Fruit fly (Drosophila melanogaster) whole organism, larva: ENCODE data around the gene CG43245.

ENCODE experiments used
- noc ChIP-seq: fragments of 200-800 bp; sonication (Bioruptor generic); optimal IDR thresholded peaks from 3 replicates; lab custom pipeline; 2019; ENCODE audit warnings: missing biosample characterization, mild to moderate bottlenecking, missing genetic modification characterization, moderate library complexity

CG43245 gene

DNA sequence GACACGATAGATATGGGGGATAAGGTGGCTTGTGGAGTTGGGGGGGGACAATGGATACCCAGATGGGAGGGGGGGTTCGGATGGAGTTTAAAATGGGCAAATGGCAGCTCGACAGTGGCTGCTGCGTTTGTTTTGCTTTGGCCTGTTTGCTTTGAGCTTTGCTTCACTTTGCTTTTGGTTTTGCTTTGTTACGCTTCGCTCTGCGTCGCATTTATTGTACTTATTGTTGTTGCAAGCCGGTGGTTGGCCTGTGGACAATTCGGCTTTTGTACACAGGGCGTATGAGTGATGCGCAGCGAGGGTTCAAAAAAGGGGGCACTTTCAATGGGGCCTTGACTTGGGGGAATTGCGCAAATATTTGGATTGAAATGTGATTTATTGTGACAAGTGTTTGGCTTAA, 30.6 kb upstream of the CG43245 start:
- TF ChIP-seq noc: no peak

- no peak for TF ChIP-seq noc
Observed at dm6 chr3L:10742225-10742624, 29.5 kb upstream of the CG43245 start.

DNA sequence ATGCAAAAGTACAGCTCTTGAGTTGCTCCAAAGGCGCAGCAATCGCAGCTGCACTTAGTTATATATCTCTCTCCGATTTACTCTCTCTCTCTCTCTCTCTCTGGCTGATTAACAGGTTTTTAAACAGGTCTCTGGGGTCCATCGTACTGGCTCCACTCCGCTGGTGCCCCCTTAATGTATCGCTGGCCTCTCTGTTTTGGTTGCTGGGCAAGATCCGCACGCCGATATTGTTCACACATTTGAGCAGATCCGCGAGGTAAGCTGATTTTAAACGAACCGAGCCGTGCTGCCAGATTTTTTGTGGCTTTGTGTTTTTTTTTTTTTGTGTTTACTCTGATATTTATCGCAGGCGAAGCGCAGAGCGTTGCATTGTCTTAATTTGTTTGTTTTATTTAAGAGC, 28.9 kb upstream of the CG43245 start:
- TF ChIP-seq noc: no peak

dm6 chr3L:10745547-10746189, 26.1 kb upstream of the CG43245 start:
- no peak for TF ChIP-seq noc

DNA sequence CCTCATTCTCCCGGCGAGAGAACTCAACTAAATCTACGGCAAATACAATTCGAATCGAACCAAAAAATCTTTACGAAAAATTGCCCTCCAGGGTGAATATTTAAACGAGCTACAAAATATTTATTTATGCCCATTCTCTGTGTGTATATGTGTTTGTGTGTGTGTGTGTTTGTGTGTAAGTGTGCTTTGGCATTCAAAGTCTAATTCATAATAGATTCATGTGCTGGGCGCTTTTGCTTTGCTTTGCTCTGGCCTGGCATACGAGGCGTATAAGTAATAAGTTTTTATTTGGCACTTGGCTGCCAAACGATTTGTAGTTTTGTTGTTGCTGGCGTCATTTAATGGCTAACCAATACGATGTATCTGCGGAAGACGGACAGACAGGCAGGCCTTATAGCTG, 24.3 kb upstream of the CG43245 start:
- no peak for TF ChIP-seq noc

dm6 chr3L:10750668-10751067, 21.1 kb upstream of the CG43245 start:
- TF ChIP-seq noc: no peak

DNA sequence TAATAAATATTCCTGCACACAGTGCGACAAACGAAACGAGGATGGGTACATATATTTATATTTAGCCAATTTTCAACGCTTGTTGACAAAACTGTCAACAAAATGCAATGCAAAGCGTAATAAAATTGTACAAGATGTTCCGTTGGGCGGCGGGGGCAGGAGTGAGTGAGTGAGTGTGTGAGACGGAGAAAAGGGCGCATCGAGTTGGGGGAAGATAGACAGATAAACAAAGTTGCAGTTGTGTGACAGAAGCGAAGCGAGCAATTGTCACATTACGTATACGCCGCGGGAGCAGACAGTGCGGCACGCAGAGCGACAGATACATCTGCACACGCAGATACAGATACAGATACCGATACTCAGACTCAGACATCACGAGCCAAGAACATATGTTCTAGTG, 20.4 kb upstream of the CG43245 start:
- no peak for TF ChIP-seq noc

DNA sequence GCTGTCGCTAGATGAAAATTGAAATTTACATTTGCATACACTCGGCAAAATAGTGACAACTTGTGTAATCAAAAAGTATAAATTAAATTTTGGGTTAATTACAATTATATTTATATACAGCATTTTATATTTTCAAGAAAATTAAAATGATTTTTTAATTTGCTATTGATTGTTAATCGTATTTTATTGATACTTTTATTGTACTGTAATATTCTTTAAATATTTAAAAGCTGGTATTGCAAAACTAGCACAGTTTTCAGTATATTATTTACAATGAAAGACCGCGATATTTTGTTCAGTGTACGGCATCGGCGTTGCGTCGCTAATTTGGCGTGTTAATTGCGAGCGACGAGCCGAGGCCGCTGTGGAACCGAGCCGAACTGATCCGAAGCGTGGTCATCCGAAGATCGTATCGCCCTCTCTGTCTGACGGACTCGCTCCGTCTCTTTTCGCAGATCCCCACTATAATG, 19.1 kb upstream of the CG43245 start:
- peak; percentile 97 for TF ChIP-seq noc

DNA sequence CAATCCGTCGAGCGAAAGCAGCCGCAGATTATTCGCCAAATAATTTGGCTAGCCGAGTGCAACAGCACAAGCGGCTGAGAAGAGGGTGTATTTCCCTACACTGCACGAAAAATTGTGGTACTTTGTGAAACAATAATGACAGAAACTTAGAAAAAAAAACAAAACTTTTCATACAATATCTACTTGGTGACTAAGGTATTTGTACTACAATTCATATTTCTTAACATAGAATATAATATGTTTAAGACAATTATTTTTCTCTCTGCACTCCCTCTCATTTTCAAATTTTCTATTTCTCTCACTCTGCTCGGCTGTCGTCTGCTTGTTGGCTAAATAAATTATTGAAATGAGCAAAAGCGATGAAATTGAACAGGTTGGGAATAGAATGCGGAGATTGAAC, 15.6 kb upstream of the CG43245 start:
- no peak for TF ChIP-seq noc

- no peak for TF ChIP-seq noc
Observed at dm6 chr3L:10756919-10757318, 14.8 kb upstream of the CG43245 start.

- no peak for TF ChIP-seq noc
Observed at dm6 chr3L:10757605-10758004, 14.1 kb upstream of the CG43245 start.

dm6 chr3L:10759793-10760651, 11.7 kb upstream of the CG43245 start:
- TF ChIP-seq noc: peak; percentile 64

DNA sequence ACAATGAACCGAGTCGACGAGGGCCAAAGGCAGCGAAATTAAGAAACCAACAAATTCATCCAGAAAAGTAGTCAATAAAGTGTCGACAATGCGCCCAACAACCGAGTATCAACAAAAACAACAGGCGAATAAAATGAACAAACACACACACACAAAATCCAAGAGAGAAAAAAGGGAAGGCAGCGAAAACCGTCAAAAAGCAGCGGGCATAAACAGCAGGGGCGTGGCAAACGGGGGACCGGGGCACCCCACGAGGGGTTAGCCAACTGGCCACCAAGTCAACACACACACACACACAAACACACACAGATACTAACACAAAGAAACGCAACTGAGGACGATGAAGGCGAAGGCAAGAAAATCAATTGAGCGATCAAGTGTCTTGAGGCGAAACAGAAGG, 11.0 kb upstream of the CG43245 start:
- no peak for TF ChIP-seq noc

DNA sequence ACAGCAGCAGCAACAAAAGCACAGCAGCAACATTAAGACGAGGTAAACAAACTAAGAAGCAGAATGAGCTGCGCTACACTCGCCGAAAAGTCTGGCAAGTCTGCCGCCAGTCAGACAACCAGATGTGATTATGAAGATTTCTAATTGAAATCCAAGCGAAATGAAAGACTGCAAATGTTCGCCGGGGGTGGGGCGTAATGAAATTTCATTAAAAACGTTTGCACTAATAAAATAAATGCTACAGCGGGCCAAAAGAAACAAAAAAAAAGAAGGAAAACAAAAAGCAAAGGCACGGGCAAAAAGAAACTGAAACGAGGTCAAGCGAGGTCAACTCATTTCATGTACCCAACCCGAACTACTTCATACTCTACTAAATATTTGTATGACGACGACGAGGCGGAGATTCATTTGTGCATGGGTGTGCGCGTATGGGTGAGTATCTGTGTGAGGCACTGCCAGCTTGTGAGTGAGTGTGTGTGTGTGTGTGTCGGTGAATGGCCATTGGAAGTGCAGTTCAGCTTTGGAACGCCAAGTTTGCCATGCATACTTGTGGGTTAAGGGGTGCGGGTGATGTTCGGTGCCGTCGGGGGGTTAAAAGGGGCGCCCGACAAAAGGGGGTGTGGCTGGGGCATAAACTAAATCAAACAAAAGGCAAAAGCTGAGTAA, 5.1 kb upstream of the CG43245 start:
- no peak for TF ChIP-seq noc

DNA sequence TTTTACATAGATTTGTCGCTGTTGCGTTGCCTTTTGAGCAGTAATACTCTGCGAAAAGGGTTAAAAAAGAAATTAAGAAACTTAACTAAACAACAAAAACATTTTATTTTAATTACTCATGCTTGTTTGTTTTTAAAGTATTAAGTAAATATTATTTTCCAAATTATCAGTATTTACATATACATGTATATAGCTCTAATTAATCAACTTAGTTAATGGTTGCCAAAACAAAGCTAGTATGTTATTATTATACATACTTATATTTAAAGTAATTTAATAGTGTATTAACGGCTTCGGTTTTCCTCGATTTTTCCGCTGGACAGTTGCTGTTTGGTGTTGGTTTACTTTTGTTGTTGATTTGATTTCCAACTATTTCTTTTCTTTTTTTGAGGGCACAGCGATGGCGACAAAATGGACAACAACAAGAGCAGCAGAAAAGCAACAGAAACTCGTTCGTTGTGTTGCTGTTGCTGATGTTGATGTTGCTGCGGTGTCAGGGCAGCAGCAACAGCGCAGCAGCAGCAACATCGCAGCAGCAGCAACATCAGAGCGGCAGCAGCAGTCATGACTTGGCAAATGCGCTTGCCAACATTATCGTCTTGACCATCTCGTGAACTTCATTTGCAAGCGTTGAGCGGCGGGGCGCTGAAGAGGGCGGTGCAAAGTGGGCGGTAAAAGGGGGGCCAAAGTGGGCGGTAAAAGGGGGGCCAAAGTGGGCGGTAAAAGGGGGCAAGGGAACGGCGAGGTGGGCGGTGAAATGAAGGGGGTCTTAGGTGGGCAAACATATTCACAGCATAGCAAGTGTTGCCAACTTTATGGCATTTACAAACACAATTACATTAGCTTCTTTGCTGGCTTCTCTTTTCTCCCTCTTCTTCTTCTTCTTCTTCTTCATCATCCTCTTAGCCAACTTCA, 4.3 kb upstream of the CG43245 start:
- TF ChIP-seq noc: no peak

DNA sequence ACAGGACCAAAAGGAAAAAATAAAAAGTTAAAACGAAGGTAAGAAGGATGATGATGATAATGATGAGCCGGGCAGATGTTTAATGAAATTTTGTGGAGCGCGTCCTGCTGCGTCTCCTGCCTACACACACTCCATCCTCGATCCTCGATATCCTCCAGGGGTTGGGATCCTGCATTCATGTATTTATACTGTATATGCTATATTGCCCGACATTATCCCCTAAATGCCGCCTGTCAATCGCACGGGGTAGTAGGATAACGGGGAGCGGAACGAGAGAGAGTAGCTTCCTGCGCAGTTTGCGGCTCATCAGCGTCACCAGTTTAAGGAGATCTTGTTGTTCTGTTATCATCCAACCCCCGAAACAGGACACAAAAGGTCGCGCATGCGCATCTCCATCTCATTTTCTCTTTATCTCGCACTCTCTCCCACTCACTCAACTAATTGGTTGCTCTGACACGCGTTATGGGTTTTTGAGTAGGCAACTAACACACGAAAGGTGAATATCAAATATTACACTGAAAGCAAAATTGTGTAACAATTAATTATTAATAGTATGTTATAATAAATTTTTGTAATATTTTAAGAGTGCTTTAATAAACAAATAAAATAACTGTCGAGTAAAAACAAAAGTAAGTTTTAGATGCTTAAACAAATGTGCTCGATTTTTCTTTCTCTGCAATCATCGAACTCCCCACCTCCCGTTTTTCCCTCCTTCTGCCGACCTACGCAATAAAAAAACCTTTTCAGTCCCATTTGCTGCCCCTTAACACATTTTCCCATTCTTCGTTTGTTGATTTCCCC, 2.3 kb upstream of the CG43245 start:
- TF ChIP-seq noc: no peak
